Worm (Caenorhabditis elegans) whole organism, midembryonic: ENCODE results near the gene srg-68.

ENCODE experiments used
- flt-1 ChIP-seq: fragments of 200-800 bp; sonication (Bioruptor generic); IDR thresholded peaks from 2 replicates; pipeline ENCODE4 v1.3.6; 2022; ENCODE audit warnings: missing genetic modification characterization, missing compliant biosample characterization
- klf-2 ChIP-seq: fragments of 200-800 bp; sonication (Bioruptor generic); conservative IDR thresholded peaks from 2 replicates; pipeline ENCODE4 v1.3.6; 2022; ENCODE audit warnings: missing genetic modification reagents, missing genetic modification characterization, missing compliant biosample characterization
- med-1 ChIP-seq: sonication (generic microtip); optimal IDR thresholded peaks from 2 replicates; lab custom pipeline; 2017; ENCODE audit warnings: missing genetic modification characterization, mild to moderate bottlenecking, missing compliant biosample characterization, antibody characterized with exemption, missing genetic modification reagents; ENCODE audit not compliant: insufficient read depth
- tab-1 ChIP-seq: fragments of 200-800 bp; sonication (Bioruptor generic); IDR thresholded peaks from 2 replicates; pipeline ENCODE4 v1.3.6; 2022; ENCODE audit warnings: missing genetic modification characterization, missing compliant biosample characterization
- ztf-29 ChIP-seq: fragments of 200-800 bp; sonication (Bioruptor generic); IDR thresholded peaks from 2 replicates; pipeline ENCODE4 v1.3.6; 2022; ENCODE audit warnings: missing genetic modification reagents, missing genetic modification characterization, missing compliant biosample characterization

DNA sequence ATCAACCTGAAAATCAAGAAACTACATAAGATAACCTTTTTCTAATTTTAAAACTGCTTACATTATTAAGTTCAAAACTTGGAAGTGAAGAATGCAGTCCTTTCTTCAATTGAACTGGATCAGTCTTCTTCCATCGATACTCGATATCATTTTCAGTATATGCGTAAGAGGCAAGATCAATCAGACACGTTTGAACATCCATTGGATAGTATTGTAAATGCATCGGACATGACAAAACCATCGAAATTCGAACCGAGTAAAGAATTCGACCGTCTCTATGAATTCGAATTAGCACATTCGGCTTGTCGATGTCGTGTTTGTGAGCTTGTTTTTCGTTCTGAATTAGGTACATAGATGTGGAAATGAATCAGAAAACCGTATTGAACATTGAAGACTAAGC lies 14.5 kb downstream of the srg-68 start:
- TF ChIP-seq flt-1: no peak
- TF ChIP-seq klf-2: no peak
- no peak for TF ChIP-seq med-1 (GFP tag; lab: Kevin White, UChicago)
- no peak for TF ChIP-seq ztf-29
- TF ChIP-seq tab-1 (GFP tag; lab: Robert Waterston, UW): no peak
